Worm (Caenorhabditis elegans): ENCODE data around the gene nep-12.

The nep-12 gene

ce11 chrII:4805799-4806198 lies 21.5 kb upstream of the nep-12 start:
- TF ChIP-seq rnt-1 (tag; optimal IDR thresholded peaks at IDR 0.05) (peak; percentile 52), unc-55 (GFP tag; optimal IDR thresholded peaks at IDR 0.05) (peak; percentile 61), hlh-13 (GFP tag; optimal IDR thresholded peaks at IDR 0.05) (no peak), sdc-2 (tag; optimal IDR thresholded peaks at IDR 0.05) (no peak), che-1 (tag; optimal IDR thresholded peaks at IDR 0.05) (no peak), ama-1 (optimal IDR thresholded peaks at IDR 0.05) (no peak)

- TF ChIP-seq pat-9 (tag; optimal IDR thresholded peaks at IDR 0.05) = no peak
- no peak for TF ChIP-seq hlh-8 (tag; optimal IDR thresholded peaks at IDR 0.05)
- TF ChIP-seq pha-4 (tag; optimal IDR thresholded peaks at IDR 0.05) = no peak
- TF ChIP-seq elt-2 (tag; optimal IDR thresholded peaks at IDR 0.05) = peak; percentile 80
Measured at ce11 chrII:4802917-4803316, 18.6 kb upstream of the nep-12 start.

ce11 chrII:4800524-4800923 lies 16.2 kb upstream of the nep-12 start:
- TF ChIP-seq ahr-1 (tag; optimal IDR thresholded peaks at IDR 0.05) = no peak
- TF ChIP-seq elt-4 (tag; optimal IDR thresholded peaks at IDR 0.05) = no peak
- no peak for TF ChIP-seq pqm-1 (tag; optimal IDR thresholded peaks at IDR 0.05)
- TF ChIP-seq ceh-45 (GFP tag; IDR thresholded peaks at IDR 0.05) = no peak
- no peak for TF ChIP-seq F13H6.1 (tag; optimal IDR thresholded peaks at IDR 0.05)
- TF ChIP-seq npax-4 (tag; optimal IDR thresholded peaks at IDR 0.05) = no peak
- TF ChIP-seq C08G9.2 (tag; optimal IDR thresholded peaks at IDR 0.05) = no peak
- no peak for TF ChIP-seq gmeb-2 (tag; optimal IDR thresholded peaks at IDR 0.05)
- TF ChIP-seq pat-9 (tag; optimal IDR thresholded peaks at IDR 0.05) = no peak

- TF ChIP-seq ttx-3 (tag; optimal IDR thresholded peaks at IDR 0.05) = no peak
- no peak for TF ChIP-seq ceh-31 (tag; optimal IDR thresholded peaks at IDR 0.05)
- no peak for TF ChIP-seq npax-4 (tag; optimal IDR thresholded peaks at IDR 0.05)
- TF ChIP-seq ceh-48 (tag; optimal IDR thresholded peaks at IDR 0.05) = no peak
- TF ChIP-seq nhr-11 (tag; optimal IDR thresholded peaks at IDR 0.05) = no peak
- TF ChIP-seq pag-3 (tag; optimal IDR thresholded peaks at IDR 0.05; ENCODE audit: borderline replicate concordance) = no peak
- TF ChIP-seq Y22D7AL.16 (tag; optimal IDR thresholded peaks at IDR 0.05) = no peak
- TF ChIP-seq sox-4 (tag; optimal IDR thresholded peaks at IDR 0.05) = no peak
- TF ChIP-seq nfya-1 (tag; optimal IDR thresholded peaks at IDR 0.05) = no peak
- no peak for TF ChIP-seq ceh-22 (tag; optimal IDR thresholded peaks at IDR 0.05)
- TF ChIP-seq elt-2 (tag; optimal IDR thresholded peaks at IDR 0.05) = no peak
- no peak for TF ChIP-seq T23F11.4 (GFP tag; optimal IDR thresholded peaks at IDR 0.05)
- no peak for TF ChIP-seq pros-1 (tag; optimal IDR thresholded peaks at IDR 0.05)
- TF ChIP-seq syd-9 (tag; optimal IDR thresholded peaks at IDR 0.05) = no peak
- no peak for TF ChIP-seq pha-2 (tag; optimal IDR thresholded peaks at IDR 0.05)
- no peak for TF ChIP-seq zip-5 (tag; optimal IDR thresholded peaks at IDR 0.05)
- no peak for TF ChIP-seq pax-1 (tag; optimal IDR thresholded peaks at IDR 0.05)
- TF ChIP-seq ceh-45 (GFP tag; IDR thresholded peaks at IDR 0.05) = no peak
- TF ChIP-seq sox-2 (GFP tag; IDR thresholded peaks at IDR 0.05) = no peak
Measured at ce11 chrII:4797071-4797470, 12.7 kb upstream of the nep-12 start, which contains the start of gene C33F10.14. Gene C33F10.14 (plus strand): TSS chrII:4797371.

ce11 chrII:4795461-4795860 lies 11.1 kb upstream of the nep-12 start, which contains the start of gene C33F10.4:
Gene C33F10.4 (plus strand): TSS chrII:4795761.
- TF ChIP-seq pha-4 (tag; optimal IDR thresholded peaks at IDR 0.05) (no peak), ceh-19 (GFP tag; optimal IDR thresholded peaks at IDR 0.05) (no peak), ama-1 (optimal IDR thresholded peaks at IDR 0.05) (no peak), ets-4 (tag; optimal IDR thresholded peaks at IDR 0.05) (no peak), madf-2 (tag; optimal IDR thresholded peaks at IDR 0.05) (no peak), tbx-2 (tag; optimal IDR thresholded peaks at IDR 0.05) (no peak), nhr-232 (tag; optimal IDR thresholded peaks at IDR 0.05) (no peak), unc-42 (tag; optimal IDR thresholded peaks at IDR 0.05) (no peak), dve-1 (tag; optimal IDR thresholded peaks at IDR 0.05) (no peak), ahr-1 (tag; optimal IDR thresholded peaks at IDR 0.05) (no peak), fkh-6 (tag; optimal IDR thresholded peaks at IDR 0.05) (no peak), hlh-6 (tag; optimal IDR thresholded peaks at IDR 0.05) (no peak)
